Fruit fly (Drosophila melanogaster) whole organism, pupa: Measurements from ENCODE around the gene CG1092.

Experiments used
- CG10348 ChIP-seq: fragments of 200-800 bp; sonication (Bioruptor generic); IDR thresholded peaks from 2 replicates; pipeline ENCODE4 v1.3.6; 2022; ENCODE audit warnings: missing biosample characterization, missing genetic modification characterization
- CG12605 ChIP-seq: fragments of 200-800 bp; sonication (Bioruptor generic); IDR thresholded peaks from 2 replicates; pipeline ENCODE4 v1.3.6; 2022; ENCODE audit warnings: missing biosample characterization, missing genetic modification characterization
- CG13204 ChIP-seq: fragments of 200-800 bp; sonication (Bioruptor generic); optimal IDR thresholded peaks from 2 replicates; lab custom pipeline; 2018; ENCODE audit warnings: missing biosample characterization, mild to moderate bottlenecking, missing genetic modification characterization, moderate library complexity
- CG14655 ChIP-seq: fragments of 200-800 bp; sonication (Bioruptor generic); optimal IDR thresholded peaks from 3 replicates; lab custom pipeline; 2017; ENCODE audit warnings: mild to moderate bottlenecking, missing biosample characterization, missing genetic modification reagents, missing genetic modification characterization
- CG15710 ChIP-seq: fragments of 200-800 bp; sonication (Bioruptor generic); optimal IDR thresholded peaks from 2 replicates; lab custom pipeline; 2018; ENCODE audit warnings: missing biosample characterization, mild to moderate bottlenecking, missing genetic modification characterization, moderate library complexity
- CG17806 ChIP-seq: fragments of 200-800 bp; sonication (Bioruptor generic); optimal IDR thresholded peaks from 2 replicates; lab custom pipeline; 2018; ENCODE audit warnings: missing biosample characterization, mild to moderate bottlenecking, missing genetic modification characterization, moderate library complexity
- CG32121 ChIP-seq: fragments of 200-800 bp; sonication (Bioruptor generic); IDR thresholded peaks from 2 replicates; pipeline ENCODE4 v1.3.6; 2022; ENCODE audit warnings: missing biosample characterization, missing genetic modification characterization
- CG34367 ChIP-seq: fragments of 200-800 bp; sonication (Bioruptor generic); optimal IDR thresholded peaks from 2 replicates; lab custom pipeline; 2018; ENCODE audit warnings: missing biosample characterization, mild to moderate bottlenecking, missing genetic modification characterization
- CG4496 ChIP-seq: fragments of 200-800 bp; sonication (Bioruptor generic); IDR thresholded peaks from 3 replicates; pipeline ENCODE4 v1.3.6; 2022; ENCODE audit warnings: missing biosample characterization, missing genetic modification characterization
- CG8159 ChIP-seq: fragments of 200-800 bp; sonication (Bioruptor generic); optimal IDR thresholded peaks from 3 replicates; lab custom pipeline; 2018; ENCODE audit warnings: missing biosample characterization, mild to moderate bottlenecking, missing genetic modification characterization, moderate library complexity
- CG8301 ChIP-seq: fragments of 200-800 bp; sonication (Bioruptor generic); optimal IDR thresholded peaks from 2 replicates; lab custom pipeline; 2018; ENCODE audit warnings: missing biosample characterization, mild to moderate bottlenecking, missing genetic modification characterization
- CG9948 ChIP-seq: fragments of 200-800 bp; sonication (Bioruptor generic); optimal IDR thresholded peaks from 2 replicates; lab custom pipeline; 2018; ENCODE audit warnings: missing biosample characterization, mild to moderate bottlenecking, missing genetic modification characterization, moderate library complexity
- D1 ChIP-seq: fragments of 200-800 bp; sonication (Bioruptor generic); optimal IDR thresholded peaks from 2 replicates; lab custom pipeline; 2018; ENCODE audit warnings: missing biosample characterization, mild to moderate bottlenecking, missing genetic modification characterization, moderate library complexity
- EcR ChIP-seq: fragments of 200-800 bp; sonication (Bioruptor generic); optimal IDR thresholded peaks from 3 replicates; lab custom pipeline; 2019; ENCODE audit warnings: missing biosample characterization, missing genetic modification characterization, mild to moderate bottlenecking, moderate library complexity, missing genetic modification reagents
- Ets98B ChIP-seq: fragments of 200-800 bp; sonication (Bioruptor generic); IDR thresholded peaks from 2 replicates; pipeline ENCODE4 v1.3.6; 2022; ENCODE audit warnings: missing biosample characterization, missing genetic modification characterization
- Pif1A ChIP-seq: fragments of 200-800 bp; sonication (Bioruptor generic); optimal IDR thresholded peaks from 3 replicates; lab custom pipeline; 2016; ENCODE audit warnings: missing biosample characterization, missing genetic modification characterization
- Pif1B ChIP-seq: fragments of 200-800 bp; sonication (Bioruptor generic); optimal IDR thresholded peaks from 3 replicates; lab custom pipeline; 2016; ENCODE audit warnings: missing biosample characterization, missing genetic modification characterization
- Snoo ChIP-seq: fragments of 200-800 bp; sonication (Bioruptor generic); optimal IDR thresholded peaks from 3 replicates; lab custom pipeline; 2017; ENCODE audit warnings: missing biosample characterization, mild to moderate bottlenecking, missing genetic modification characterization, inconsistent platforms
- fd96Ca ChIP-seq: fragments of 200-800 bp; sonication (Bioruptor generic); IDR thresholded peaks from 3 replicates; pipeline ENCODE4 v1.3.6; 2022; ENCODE audit warnings: missing biosample characterization, missing genetic modification characterization
- gl ChIP-seq: fragments of 200-800 bp; sonication (Bioruptor generic); optimal IDR thresholded peaks from 2 replicates; lab custom pipeline; 2018; ENCODE audit warnings: missing biosample characterization, mild to moderate bottlenecking, missing genetic modification characterization
- rn ChIP-seq: fragments of 200-800 bp; sonication (Bioruptor generic); IDR thresholded peaks from 2 replicates; pipeline ENCODE4 v1.3.6; 2022; ENCODE audit warnings: missing biosample characterization, missing genetic modification characterization

Gene CG1092

DNA sequence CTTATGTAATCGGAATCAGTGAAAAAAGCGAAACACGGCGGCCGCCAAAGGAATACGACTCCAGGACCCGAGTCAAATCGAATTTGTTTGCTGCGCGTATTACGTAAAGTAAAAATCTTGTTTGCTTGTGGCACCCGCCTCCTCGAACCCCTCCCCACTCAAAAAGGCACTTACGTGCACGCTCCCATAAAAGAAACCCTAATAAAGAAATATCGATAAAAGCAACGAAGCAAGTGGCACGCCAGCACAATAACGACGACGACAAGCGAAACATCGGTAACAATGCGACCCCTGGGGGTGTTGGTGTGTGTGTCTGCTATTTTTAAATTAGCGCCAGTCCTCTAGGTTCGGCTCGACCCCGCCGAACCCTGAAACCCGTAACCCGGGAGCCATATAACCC, 15.6 kb downstream of the CG1092 start:
- TF ChIP-seq CG13204 (no peak), CG17806 (tag; lab: Kevin White, UChicago) (no peak), fd96Ca (GFP tag; lab: Robert Waterston, UW) (no peak), Ets98B (GFP tag; lab: Robert Waterston, UW) (no peak), Snoo (no peak), gl (tag; lab: Kevin White, UChicago) (no peak), Pif1B (no peak), CG15710 (tag; lab: Kevin White, UChicago) (no peak), EcR (GFP tag; lab: Kevin White, UChicago) (no peak), CG4496 (GFP tag; lab: Robert Waterston, UW) (no peak), D1 (tag; lab: Kevin White, UChicago) (no peak), CG8301 (tag; lab: Kevin White, UChicago) (no peak)
- TF ChIP-seq, all 21 proteins: peak for 0

- TF ChIP-seq CG9948, result no peak
- no peak for TF ChIP-seq Ets98B (GFP tag; lab: Robert Waterston, UW)
- no peak for TF ChIP-seq Snoo
- TF ChIP-seq D1 (tag; lab: Kevin White, UChicago), result no peak
- TF ChIP-seq CG4496 (GFP tag; lab: Robert Waterston, UW), result no peak
- no peak for TF ChIP-seq CG34367
- TF ChIP-seq rn (GFP tag; lab: Robert Waterston, UW), result no peak
- TF ChIP-seq EcR (GFP tag; lab: Kevin White, UChicago), result no peak
- TF ChIP-seq CG17806 (tag; lab: Kevin White, UChicago), result no peak
- no peak for TF ChIP-seq Pif1B
- TF ChIP-seq Pif1A, result no peak
- TF ChIP-seq CG8159 (tag; lab: Kevin White, UChicago), result no peak
- TF ChIP-seq CG14655 (GFP tag; lab: Kevin White, UChicago), result no peak
- TF ChIP-seq CG8301 (tag; lab: Kevin White, UChicago), result no peak
- no peak for TF ChIP-seq CG15710 (tag; lab: Kevin White, UChicago)
- no peak for TF ChIP-seq CG32121
- TF ChIP-seq CG12605 (GFP tag; lab: Robert Waterston, UW), result no peak
- TF ChIP-seq CG13204, result no peak
Measured at dm6 chr3R:4284376-4284953, 17.9 kb downstream of the CG1092 start.

- TF ChIP-seq CG9948 (no peak), Ets98B (GFP tag; lab: Robert Waterston, UW) (no peak), rn (GFP tag; lab: Robert Waterston, UW) (no peak), gl (tag; lab: Kevin White, UChicago) (peak; percentile 7), CG34367 (no peak), CG32121 (no peak)
Measured at dm6 chr3R:4291289-4291688, 24.7 kb downstream of the CG1092 start.

- no peak for TF ChIP-seq Ets98B (GFP tag; lab: Robert Waterston, UW)
- no peak for TF ChIP-seq CG8301 (tag; lab: Kevin White, UChicago)
- TF ChIP-seq CG14655 (GFP tag; lab: Kevin White, UChicago), result no peak
- TF ChIP-seq CG13204, result no peak
- TF ChIP-seq Pif1B, result no peak
- no peak for TF ChIP-seq CG15710 (tag; lab: Kevin White, UChicago)
- TF ChIP-seq Pif1A, result no peak
- TF ChIP-seq CG10348 (GFP tag; lab: Robert Waterston, UW), result no peak
- no peak for TF ChIP-seq CG9948
- TF ChIP-seq CG12605 (GFP tag; lab: Robert Waterston, UW), result no peak
- TF ChIP-seq CG4496 (GFP tag; lab: Robert Waterston, UW), result no peak
Measured at dm6 chr3R:4292185-4292584, 25.6 kb downstream of the CG1092 start.

dm6 chr3R:4294689-4295088, 28.1 kb downstream of the CG1092 start, which contains the start of gene Nepl11:
Gene Nepl11 (minus strand): TSS chr3R:4294840.
- no peak for TF ChIP-seq rn (GFP tag; lab: Robert Waterston, UW)
- no peak for TF ChIP-seq CG32121
- TF ChIP-seq CG34367, result no peak
- no peak for TF ChIP-seq CG10348 (GFP tag; lab: Robert Waterston, UW)
- TF ChIP-seq fd96Ca (GFP tag; lab: Robert Waterston, UW), result no peak
- no peak for TF ChIP-seq CG4496 (GFP tag; lab: Robert Waterston, UW)

- no peak for TF ChIP-seq CG8159 (tag; lab: Kevin White, UChicago)
- TF ChIP-seq CG8301 (tag; lab: Kevin White, UChicago), result no peak
Measured at dm6 chr3R:4301485-4301884, 34.9 kb downstream of the CG1092 start.

DNA sequence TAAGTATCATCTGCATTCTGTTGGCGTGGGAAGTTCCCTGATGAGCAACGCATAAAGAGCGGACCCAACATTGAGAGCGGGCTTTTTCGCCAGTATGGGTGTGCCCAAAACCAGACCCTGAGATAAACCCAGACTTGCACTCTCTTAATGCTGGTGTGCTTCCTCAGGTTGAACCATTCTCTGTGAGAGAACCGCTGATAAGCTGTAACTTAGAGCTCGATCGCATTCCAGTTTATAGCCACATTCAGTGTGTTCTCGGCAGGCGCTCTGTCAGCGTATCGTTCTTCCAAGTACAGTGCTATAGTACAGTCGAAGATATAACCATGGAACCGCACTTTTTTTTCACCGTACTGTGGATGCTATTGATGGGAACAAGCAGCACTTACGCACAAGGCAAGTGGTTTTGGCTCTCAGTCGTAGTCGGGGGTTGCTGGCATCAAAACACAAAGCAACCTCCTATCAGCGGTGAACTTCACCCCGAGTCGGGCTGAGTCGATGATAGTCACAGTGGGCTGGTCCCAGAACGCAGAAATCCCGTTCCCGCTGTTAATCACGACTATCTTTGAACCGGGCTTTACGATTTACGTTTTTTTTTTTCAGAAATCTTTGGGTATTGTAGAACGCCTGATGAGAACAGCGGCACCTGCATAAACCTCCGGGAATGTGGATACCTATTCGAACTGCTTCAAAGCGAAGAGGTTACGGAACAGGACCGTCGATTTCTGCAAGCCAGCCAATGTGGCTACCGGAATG, 41.3 kb downstream of the CG1092 start, which contains the start of gene MP1:
TSS of gene MP1 (plus strand) at position 245 of the 753 bp plus-strand sequence.
- TF ChIP-seq CG12605 (GFP tag; lab: Robert Waterston, UW) (0 out of 2 replicates have a peak, but pooled peaks have one; percentile 41), Snoo (peak; percentile 23), CG32121 (no peak), EcR (GFP tag; lab: Kevin White, UChicago) (peak; percentile 80), CG8159 (tag; lab: Kevin White, UChicago) (peak; percentile 11), Pif1A (no peak), gl (tag; lab: Kevin White, UChicago) (peak; percentile 34)
- TF ChIP-seq, all 21 proteins: peak for 5
